Worm (Caenorhabditis elegans) whole organism, early embryonic: ENCODE results near the gene smc-3.

Source experiments
- B0310.2 ChIP-seq: sonication (generic microtip); optimal IDR thresholded peaks from 2 replicates; lab custom pipeline; 2016; ENCODE audit warnings: mild to moderate bottlenecking, missing genetic modification characterization, missing compliant biosample characterization
- hmbx-1 ChIP-seq: sonication (generic microtip); optimal IDR thresholded peaks from 2 replicates; lab custom pipeline; 2016; ENCODE audit warnings: mild to moderate bottlenecking, missing genetic modification characterization, missing compliant biosample characterization
- hmg-4 ChIP-seq: fragments of 200-800 bp; sonication (Bioruptor generic); optimal IDR thresholded peaks from 2 replicates; lab custom pipeline; 2018; ENCODE audit warnings: mild to moderate bottlenecking, missing genetic modification characterization, missing compliant biosample characterization
- pes-1 ChIP-seq: fragments of 200-800 bp; sonication (Bioruptor generic); IDR thresholded peaks from 2 replicates; pipeline ENCODE4 v1.3.6; 2022; ENCODE audit warnings: missing genetic modification reagents, missing genetic modification characterization, missing compliant biosample characterization
- sea-1 ChIP-seq: fragments of 200-800 bp; sonication (Bioruptor generic); conservative IDR thresholded peaks from 2 replicates; pipeline ENCODE4 v1.3.6; 2022; ENCODE audit warnings: missing genetic modification characterization, missing compliant biosample characterization
- tbx-11 ChIP-seq: fragments of 200-800 bp; sonication (Bioruptor generic); IDR thresholded peaks from 2 replicates; pipeline ENCODE4 v1.3.6; 2022; ENCODE audit warnings: missing genetic modification characterization, missing compliant biosample characterization
- tra-4 ChIP-seq: sonication (generic microtip); optimal IDR thresholded peaks from 2 replicates; lab custom pipeline; 2017; ENCODE audit warnings: missing genetic modification characterization, missing compliant biosample characterization

DNA sequence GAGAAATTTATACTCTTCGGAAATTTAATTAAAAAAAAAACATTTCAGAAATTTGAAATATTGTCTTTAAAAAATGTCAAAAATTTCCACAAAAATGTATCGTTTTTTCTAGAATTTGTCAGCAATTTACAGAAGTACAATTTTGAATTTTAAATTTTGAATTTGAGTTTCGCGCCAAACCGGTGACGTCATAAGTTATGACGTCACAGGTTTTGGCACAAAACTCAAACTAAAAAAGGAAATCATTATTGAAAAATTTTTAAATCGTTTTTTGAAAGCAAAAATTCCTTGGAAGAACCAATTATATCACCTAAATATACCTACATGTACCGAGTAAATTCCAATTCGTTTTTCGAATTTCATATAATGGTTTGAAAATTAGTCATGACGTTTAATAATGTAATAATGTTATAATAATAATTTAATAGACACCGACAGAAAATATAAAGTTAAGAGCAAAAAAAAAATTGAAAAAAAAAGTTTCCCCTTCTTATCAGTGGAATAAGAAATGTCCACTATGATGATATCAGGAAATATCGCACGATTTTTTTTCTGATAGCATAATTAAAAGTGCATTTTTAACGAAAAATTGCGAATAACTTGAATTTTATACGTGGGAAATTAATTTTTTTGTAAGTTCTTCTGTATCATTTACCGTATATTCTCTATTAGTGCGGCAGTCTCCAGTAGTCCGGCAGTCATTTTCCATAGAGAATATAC is 59.6 kb downstream of the smc-3 start:
- TF ChIP-seq pes-1 (GFP tag; lab: Robert Waterston, UW): no peak
- TF ChIP-seq B0310.2: no peak
- no peak for TF ChIP-seq hmg-4 (GFP tag; lab: Kevin White, UChicago)
- no peak for TF ChIP-seq hmbx-1 (tag; lab: Kevin White, UChicago)
- TF ChIP-seq sea-1 (GFP tag; lab: Robert Waterston, UW): no peak
- no peak for TF ChIP-seq tbx-11 (GFP tag; lab: Robert Waterston, UW)
- no peak for TF ChIP-seq tra-4 (tag; lab: Kevin White, UChicago)
